Worm (Caenorhabditis elegans) whole organism, early embryonic: ENCODE results near the gene cyc-2.2.

ENCODE experiments used
- B0310.2 ChIP-seq: sonication (generic microtip); optimal IDR thresholded peaks from 2 replicates; lab custom pipeline; 2016; ENCODE audit warnings: mild to moderate bottlenecking, missing genetic modification characterization, missing compliant biosample characterization
- F13C5.2 ChIP-seq: sonication (generic microtip); optimal IDR thresholded peaks from 2 replicates; lab custom pipeline; 2017; ENCODE audit warnings: mild to moderate bottlenecking, missing genetic modification characterization, inconsistent platforms, missing compliant biosample characterization
- ama-1 ChIP-seq: fragments of 150-350 bp; optimal IDR thresholded peaks from 2 replicates; lab custom pipeline; 2014
- ets-7 ChIP-seq: sonication (generic microtip); optimal IDR thresholded peaks from 2 replicates; lab custom pipeline; 2016; ENCODE audit warnings: missing genotype, missing genetic modification characterization, missing compliant biosample characterization
- hmbx-1 ChIP-seq: sonication (generic microtip); optimal IDR thresholded peaks from 2 replicates; lab custom pipeline; 2016; ENCODE audit warnings: mild to moderate bottlenecking, missing genetic modification characterization, missing compliant biosample characterization
- pes-1 ChIP-seq: fragments of 200-800 bp; sonication (Bioruptor generic); IDR thresholded peaks from 2 replicates; pipeline ENCODE4 v1.3.6; 2022; ENCODE audit warnings: missing genetic modification reagents, missing genetic modification characterization, missing compliant biosample characterization
- scrt-1 ChIP-seq: fragments of 200-800 bp; sonication (Bioruptor generic); IDR thresholded peaks from 2 replicates; pipeline ENCODE4 v1.3.6; 2022; ENCODE audit warnings: missing genetic modification characterization, missing compliant biosample characterization
- tbx-11 ChIP-seq: fragments of 200-800 bp; sonication (Bioruptor generic); IDR thresholded peaks from 2 replicates; pipeline ENCODE4 v1.3.6; 2022; ENCODE audit warnings: missing genetic modification characterization, missing compliant biosample characterization
- tra-4 ChIP-seq: sonication (generic microtip); optimal IDR thresholded peaks from 2 replicates; lab custom pipeline; 2017; ENCODE audit warnings: missing genetic modification characterization, missing compliant biosample characterization

ce11 chrV:12624371-12624770 is 12.4 kb upstream of the cyc-2.2 start, which contains the start of gene F56H9.9:
- TF ChIP-seq scrt-1 (GFP tag; lab: Robert Waterston, UW) (no peak), tbx-11 (GFP tag; lab: Robert Waterston, UW) (no peak), B0310.2 (no peak), tra-4 (no peak), ama-1 (no peak), pes-1 (GFP tag; lab: Robert Waterston, UW) (no peak), hmbx-1 (tag; lab: Kevin White, UChicago) (no peak), F13C5.2 (tag; lab: Kevin White, UChicago) (no peak), ets-7 (tag; lab: Kevin White, UChicago) (no peak)
